Worm (Caenorhabditis elegans): ENCODE results near the gene sri-69.

Gene sri-69

ce11 chrV:17008302-17008701 lies at the start of gene sri-69:
Gene sri-69 (minus strand): TSS chrV:17008402.
- TF ChIP-seq unc-62 (GFP tag; optimal IDR thresholded peaks at IDR 0.05): no peak

ce11 chrV:17044500-17044899 lies 36.3 kb upstream of the sri-69 start, which contains the start of gene F28B1.2:
Gene F28B1.2 (plus strand): TSS chrV:17044800.
- no peak for TF ChIP-seq unc-62 (GFP tag; optimal IDR thresholded peaks at IDR 0.05)

- no peak for TF ChIP-seq unc-62 (GFP tag; optimal IDR thresholded peaks at IDR 0.05)
These were observed 34.1 kb upstream of the sri-69 start, which contains the start of gene hpo-33 for ce11 chrV:17042263-17042662. Gene hpo-33 (plus strand): TSS chrV:17042563.

- TF ChIP-seq unc-62 (GFP tag; optimal IDR thresholded peaks at IDR 0.05): no peak
These were observed 27.6 kb upstream of the sri-69 start, which contains the start of gene srz-94 for ce11 chrV:17035850-17036249. Gene srz-94 (minus strand): TSS chrV:17035950.

ce11 chrV:17030430-17030829 lies 22.2 kb upstream of the sri-69 start:
- no peak for TF ChIP-seq unc-62 (GFP tag; optimal IDR thresholded peaks at IDR 0.05)

ce11 chrV:17026289-17026688 lies 18.1 kb upstream of the sri-69 start, which contains the start of gene F49H6.15:
Gene F49H6.15 (minus strand): TSS chrV:17026389.
- TF ChIP-seq unc-62 (GFP tag; optimal IDR thresholded peaks at IDR 0.05): no peak

- TF ChIP-seq unc-62 (GFP tag; optimal IDR thresholded peaks at IDR 0.05): no peak
These were observed 14.6 kb upstream of the sri-69 start, which contains the start of the genes F49H6.8 and F49H6.5 for ce11 chrV:17022613-17023322. Gene F49H6.8 (minus strand): TSS chrV:17022663. Gene F49H6.5 (plus strand): TSS chrV:17023241.

ce11 chrV:17021361-17021760 lies 13.2 kb upstream of the sri-69 start, which contains the start of gene F49H6.12:
Gene F49H6.12 (minus strand): TSS chrV:17021461.
- TF ChIP-seq unc-62 (GFP tag; optimal IDR thresholded peaks at IDR 0.05): no peak

- TF ChIP-seq unc-62 (GFP tag; optimal IDR thresholded peaks at IDR 0.05): no peak
These were observed 11.5 kb upstream of the sri-69 start, which contains the start of gene F49H6.17 for ce11 chrV:17019690-17020089. Gene F49H6.17 (plus strand): TSS chrV:17019990.

ce11 chrV:17016787-17017186 lies 8.6 kb upstream of the sri-69 start, which contains the start of gene srh-97:
Gene srh-97 (plus strand): TSS chrV:17017087.
- no peak for TF ChIP-seq unc-62 (GFP tag; optimal IDR thresholded peaks at IDR 0.05)

ce11 chrV:17014050-17014449 lies 5.8 kb upstream of the sri-69 start, which contains the start of gene clc-13:
Gene clc-13 (plus strand): TSS chrV:17014408.
- no peak for TF ChIP-seq unc-62 (GFP tag; optimal IDR thresholded peaks at IDR 0.05)

ce11 chrV:17013232-17013631 lies 5.0 kb upstream of the sri-69 start, which contains the start of gene clec-241:
Gene clec-241 (minus strand): TSS chrV:17013332.
- no peak for TF ChIP-seq unc-62 (GFP tag; optimal IDR thresholded peaks at IDR 0.05)

ce11 chrV:17009342-17010064 lies 1.3 kb upstream of the sri-69 start, which contains the start of the genes clc-12 and clec-240:
Gene clc-12 (minus strand): TSS chrV:17009388.
Gene clec-240 (plus strand): TSS chrV:17010014.
- TF ChIP-seq unc-62 (GFP tag; optimal IDR thresholded peaks at IDR 0.05): no peak

ce11 chrV:17005189-17005588 lies 3.0 kb downstream of the sri-69 start, which contains the start of gene srh-131:
Gene srh-131 (plus strand): TSS chrV:17005489.
- TF ChIP-seq unc-62 (GFP tag; optimal IDR thresholded peaks at IDR 0.05): no peak

- TF ChIP-seq unc-62 (GFP tag; optimal IDR thresholded peaks at IDR 0.05): no peak
These were observed 7.0 kb downstream of the sri-69 start, which contains the start of gene sri-9 for ce11 chrV:17001167-17001566. Gene sri-9 (plus strand): TSS chrV:17001467.

- no peak for TF ChIP-seq unc-62 (GFP tag; optimal IDR thresholded peaks at IDR 0.05)
These were observed 7.6 kb downstream of the sri-69 start for ce11 chrV:17000635-17001034.
